Worm (Caenorhabditis elegans) whole organism, L3 larva: ENCODE measurements around the gene his-1.
A peak's percentile ranks its signal among the peaks of the same experiment; 100 is the strongest.

Experiments
- ZK546.5 ChIP-seq: sonication (generic microtip); optimal IDR thresholded peaks from 2 replicates; lab custom pipeline; 2017; ENCODE audit warnings: missing biosample characterization, missing genetic modification characterization
- aly-2 ChIP-seq: fragments of 150-350 bp; optimal IDR thresholded peaks from 2 replicates; lab custom pipeline; 2014; ENCODE audit warnings: missing biosample characterization, missing genetic modification characterization
- ama-1 ChIP-seq: fragments of 150-350 bp; optimal IDR thresholded peaks from 2 replicates; lab custom pipeline; 2018
- ceh-16 ChIP-seq: sonication (generic microtip); optimal IDR thresholded peaks from 2 replicates; lab custom pipeline; 2017; ENCODE audit warnings: missing biosample characterization, missing genetic modification characterization
- ceh-28 ChIP-seq: fragments of 150-350 bp; optimal IDR thresholded peaks from 2 replicates; lab custom pipeline; 2014; ENCODE audit warnings: missing biosample characterization, missing genetic modification reagents, missing genetic modification characterization
- ceh-82 ChIP-seq: fragments of 150-350 bp; optimal IDR thresholded peaks from 2 replicates; lab custom pipeline; 2014; ENCODE audit warnings: missing biosample characterization, missing genetic modification characterization
- ceh-9 ChIP-seq: sonication (generic microtip); optimal IDR thresholded peaks from 2 replicates; lab custom pipeline; 2018; ENCODE audit warnings: missing biosample characterization, missing genetic modification characterization
- egl-27 ChIP-seq: sonication (generic microtip); optimal IDR thresholded peaks from 4 replicates; lab custom pipeline; 2017; ENCODE audit warnings: missing biosample characterization, missing genetic modification reagents, missing genetic modification characterization
- egl-5 ChIP-seq: fragments of 150-350 bp; optimal IDR thresholded peaks from 2 replicates; lab custom pipeline; 2017; ENCODE audit warnings: missing biosample characterization, missing genetic modification reagents, missing genetic modification characterization, inconsistent platforms
- elt-1 ChIP-seq: fragments of 150-350 bp; optimal IDR thresholded peaks from 2 replicates; lab custom pipeline; 2014; ENCODE audit warnings: missing biosample characterization, missing genetic modification characterization
- elt-2 ChIP-seq: sonication (generic microtip); optimal IDR thresholded peaks from 2 replicates; lab custom pipeline; 2016; ENCODE audit warnings: missing genetic modification reagents, mild to moderate bottlenecking, missing genetic modification characterization, missing compliant biosample characterization
- elt-3 ChIP-seq, 3 experiments: fragments of 150-350 bp in 1 of 3; sonication (generic microtip) in 2 of 3; optimal IDR thresholded peaks; 2 replicates in 2 of 3; 4 replicates in 1 of 3; lab custom pipeline; 2014 to 2017; ENCODE audit warnings: missing biosample characterization in 3 of 3, missing genetic modification characterization in 3 of 3
- eor-1 ChIP-seq, 2 experiments: fragments of 150-350 bp; optimal IDR thresholded peaks; 2 replicates each; lab custom pipeline; 2014 to 2018; ENCODE audit warnings: missing biosample characterization in 2 of 2, missing genetic modification characterization in 2 of 2
- fkh-10 ChIP-seq: sonication (generic microtip); optimal IDR thresholded peaks from 2 replicates; lab custom pipeline; 2017; ENCODE audit warnings: missing biosample characterization, missing genetic modification reagents, missing genetic modification characterization
- fkh-2 ChIP-seq: fragments of 150-350 bp; optimal IDR thresholded peaks from 2 replicates; lab custom pipeline; 2014; ENCODE audit warnings: missing biosample characterization, missing genetic modification reagents, missing genetic modification characterization
- fos-1 ChIP-seq: fragments of 150-350 bp; optimal IDR thresholded peaks from 2 replicates; lab custom pipeline; 2014; ENCODE audit warnings: missing biosample characterization, missing genetic modification characterization
- hmg-11 ChIP-seq: sonication (generic microtip); optimal IDR thresholded peaks from 2 replicates; lab custom pipeline; 2016; ENCODE audit warnings: missing genetic modification characterization, missing compliant biosample characterization
- jun-1 ChIP-seq: fragments of 150-350 bp; optimal IDR thresholded peaks from 2 replicates; lab custom pipeline; 2014; ENCODE audit warnings: missing biosample characterization, missing genetic modification reagents, missing genetic modification characterization
- lin-15B ChIP-seq: fragments of 150-350 bp; optimal IDR thresholded peaks from 2 replicates; lab custom pipeline; 2014; ENCODE audit warnings: missing biosample characterization, missing genetic modification characterization
- lin-39 ChIP-seq: fragments of 150-350 bp; optimal IDR thresholded peaks from 2 replicates; lab custom pipeline; 2018; ENCODE audit warnings: missing biosample characterization, missing genetic modification reagents, missing genetic modification characterization
- mdl-1 ChIP-seq: fragments of 150-350 bp; optimal IDR thresholded peaks from 2 replicates; lab custom pipeline; 2014; ENCODE audit warnings: missing biosample characterization, missing genetic modification characterization
- mml-1 ChIP-seq: fragments of 150-350 bp; sonication (generic microtip); optimal IDR thresholded peaks from 3 replicates; lab custom pipeline; 2014; ENCODE audit warnings: missing biosample characterization, missing genetic modification characterization
- nfya-1 ChIP-seq: sonication (generic microtip); optimal IDR thresholded peaks from 2 replicates; lab custom pipeline; 2017; ENCODE audit warnings: missing genetic modification characterization, mild to moderate bottlenecking, missing compliant biosample characterization, antibody characterized with exemption, moderate library complexity; ENCODE audit not compliant: insufficient read depth
- nhr-11 ChIP-seq: fragments of 150-350 bp; optimal IDR thresholded peaks from 2 replicates; lab custom pipeline; 2014; ENCODE audit warnings: missing biosample characterization, missing genetic modification characterization
- nhr-23 ChIP-seq: fragments of 150-350 bp; optimal IDR thresholded peaks from 2 replicates; lab custom pipeline; 2014; ENCODE audit warnings: missing biosample characterization, missing genetic modification reagents, missing genetic modification characterization
- nhr-237 ChIP-seq: fragments of 150-350 bp; optimal IDR thresholded peaks from 2 replicates; lab custom pipeline; 2014; ENCODE audit warnings: missing biosample characterization, missing genetic modification characterization
- nhr-25 ChIP-seq: sonication (generic microtip); optimal IDR thresholded peaks from 2 replicates; lab custom pipeline; 2017; ENCODE audit warnings: missing biosample characterization, missing genetic modification characterization
- nhr-28 ChIP-seq: fragments of 150-350 bp; optimal IDR thresholded peaks from 2 replicates; lab custom pipeline; 2014; ENCODE audit warnings: missing biosample characterization, missing genetic modification characterization
- nhr-43 ChIP-seq: sonication (generic microtip); optimal IDR thresholded peaks from 2 replicates; lab custom pipeline; 2016; ENCODE audit warnings: mild to moderate bottlenecking, missing genetic modification characterization, missing compliant biosample characterization; ENCODE audit not compliant: poor library complexity, severe bottlenecking
- nhr-76 ChIP-seq: fragments of 150-350 bp; sonication (generic microtip); optimal IDR thresholded peaks from 5 replicates; lab custom pipeline; 2014; ENCODE audit warnings: missing biosample characterization, missing genetic modification characterization
- pha-4 ChIP-seq: fragments of 150-350 bp; optimal IDR thresholded peaks from 2 replicates; lab custom pipeline; 2014; ENCODE audit warnings: missing biosample characterization, missing genetic modification reagents, missing genetic modification characterization
- pqm-1 ChIP-seq: fragments of 150-350 bp; optimal IDR thresholded peaks from 2 replicates; lab custom pipeline; 2017; ENCODE audit warnings: missing biosample characterization, missing genetic modification characterization, inconsistent platforms
- sea-2 ChIP-seq: fragments of 150-350 bp; sonication (generic microtip); optimal IDR thresholded peaks from 4 replicates; lab custom pipeline; 2014; ENCODE audit warnings: missing biosample characterization, missing genetic modification reagents, missing genetic modification characterization
- skn-1 ChIP-seq: fragments of 150-350 bp; optimal IDR thresholded peaks from 2 replicates; lab custom pipeline; 2014; ENCODE audit warnings: missing biosample characterization, missing genetic modification characterization
- snpc-4 ChIP-seq: fragments of 150-350 bp; optimal IDR thresholded peaks from 2 replicates; lab custom pipeline; 2014; ENCODE audit warnings: missing biosample characterization, missing genetic modification characterization
- tbx-2 ChIP-seq: sonication (generic microtip); optimal IDR thresholded peaks from 2 replicates; lab custom pipeline; 2016; ENCODE audit warnings: mild to moderate bottlenecking, missing genetic modification characterization, missing compliant biosample characterization
- unc-39 ChIP-seq: sonication (generic microtip); optimal IDR thresholded peaks from 4 replicates; lab custom pipeline; 2017; ENCODE audit warnings: missing biosample characterization, missing genetic modification characterization
- unc-62 ChIP-seq: fragments of 150-350 bp; sonication (generic microtip); optimal IDR thresholded peaks from 4 replicates; lab custom pipeline; 2014; ENCODE audit warnings: missing biosample characterization, missing genetic modification reagents, missing genetic modification characterization
- ztf-11 ChIP-seq: fragments of 150-350 bp; optimal IDR thresholded peaks from 2 replicates; lab custom pipeline; 2014; ENCODE audit warnings: missing biosample characterization, missing genetic modification characterization
- ztf-4 ChIP-seq: fragments of 150-350 bp; optimal IDR thresholded peaks from 2 replicates; lab custom pipeline; 2014; ENCODE audit warnings: missing biosample characterization, missing genetic modification characterization

The his-1 gene

ce11 chrV:16041925-16042742, at the start of gene his-1, which contains the start of gene his-2:
Gene his-1 (plus strand): TSS chrV:16042520.
Gene his-2 (minus strand): TSS chrV:16042283.
- peak; percentile 34 for TF ChIP-seq nhr-25 (tag; lab: Kevin White, UChicago)

DNA sequence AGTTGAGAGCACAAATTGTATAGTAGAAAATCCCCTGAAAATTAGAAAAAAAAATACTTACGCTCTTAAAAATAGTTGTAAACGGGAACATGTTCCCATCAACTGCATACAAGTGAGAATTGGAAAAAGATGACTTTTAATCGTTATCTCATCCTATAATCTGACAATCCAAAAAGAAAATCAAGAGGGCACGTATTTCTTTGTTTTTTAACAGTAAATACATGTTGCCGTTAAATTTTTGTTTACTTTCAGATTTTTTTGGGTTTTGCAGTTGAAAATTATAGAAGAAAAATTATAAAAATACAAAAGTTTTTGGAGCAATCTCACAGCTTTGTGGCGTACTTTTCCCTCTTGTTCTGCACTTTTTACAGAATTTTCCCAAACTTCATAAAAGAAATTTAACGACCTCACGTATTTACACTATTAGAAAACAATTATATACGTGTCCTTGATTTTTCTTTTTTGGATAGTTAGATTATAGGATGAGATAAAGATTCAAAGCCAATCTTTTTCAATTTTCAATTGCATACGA, 45.6 kb upstream of the his-1 start, which contains the start of the genes C06C6.9 and C06C6.8:
C06C6.9 (minus strand) TSS at position 101 of the 532 bp plus-strand sequence.
C06C6.8 (plus strand) TSS at position 482 of the 532 bp plus-strand sequence.
- TF ChIP-seq elt-2 (tag; lab: Kevin White, UChicago) (no peak), aly-2 (tag; lab: Kevin White, UChicago) (no peak), tbx-2 (tag; lab: Kevin White, UChicago) (no peak), nhr-43 (tag; lab: Kevin White, UChicago) (no peak), mml-1 (tag; lab: Kevin White, UChicago) (no peak), lin-39 (tag; lab: Kevin White, UChicago) (no peak), jun-1 (tag; lab: Kevin White, UChicago) (no peak), ceh-16 (tag; lab: Kevin White, UChicago) (no peak), hmg-11 (tag; lab: Kevin White, UChicago) (no peak), lin-15B (no peak), fkh-10 (no peak), nhr-28 (tag; lab: Kevin White, UChicago) (no peak), nhr-76 (tag; lab: Kevin White, UChicago) (no peak), fkh-2 (tag; lab: Kevin White, UChicago) (no peak), ceh-82 (tag; lab: Kevin White, UChicago) (no peak), elt-3 (tag; optimal IDR thresholded peaks at IDR 0.05; lab: Kevin White, UChicago) (no peak), unc-62 (GFP tag; lab: Kevin White, UChicago) (no peak), egl-5 (tag; lab: Kevin White, UChicago) (no peak)

- TF ChIP-seq nhr-11 (no peak), pqm-1 (tag; lab: Kevin White, UChicago) (peak; percentile 84), unc-62 (GFP tag; lab: Kevin White, UChicago) (no peak), ceh-9 (tag; lab: Kevin White, UChicago) (no peak), elt-3 (tag; optimal IDR thresholded peaks at IDR 0.05; lab: Kevin White, UChicago) (no peak), jun-1 (tag; lab: Kevin White, UChicago) (peak; percentile 92), elt-1 (tag; lab: Kevin White, UChicago) (no peak), ama-1 (lab: Kevin White, UChicago) (no peak), fos-1 (tag; lab: Kevin White, UChicago) (peak; percentile 69), unc-39 (tag; lab: Kevin White, UChicago) (no peak), lin-39 (tag; lab: Kevin White, UChicago) (no peak), lin-15B (no peak), nhr-76 (tag; lab: Kevin White, UChicago) (no peak), sea-2 (no peak), ztf-4 (no peak), ceh-28 (tag; lab: Kevin White, UChicago) (no peak), nhr-237 (tag; lab: Kevin White, UChicago) (no peak), nhr-23 (tag; lab: Kevin White, UChicago) (peak; percentile 55), mdl-1 (tag; lab: Kevin White, UChicago) (peak; percentile 13), ztf-11 (tag; lab: Kevin White, UChicago) (no peak), skn-1 (tag; lab: Kevin White, UChicago) (peak; percentile 13), fkh-10 (no peak), nfya-1 (tag; lab: Kevin White, UChicago) (no peak), pha-4 (tag; lab: Kevin White, UChicago) (peak; percentile 93), elt-2 (tag; lab: Kevin White, UChicago) (peak; percentile 80), hmg-11 (tag; lab: Kevin White, UChicago) (no peak), nhr-25 (tag; lab: Kevin White, UChicago) (peak; percentile 12), snpc-4 (tag; lab: Kevin White, UChicago) (no peak), ZK546.5 (tag; lab: Kevin White, UChicago) (no peak), egl-27 (tag; lab: Kevin White, UChicago) (no peak), aly-2 (tag; lab: Kevin White, UChicago) (no peak), eor-1 (tag; optimal IDR thresholded peaks at IDR 0.05; lab: Kevin White, UChicago) (no peak), mml-1 (tag; lab: Kevin White, UChicago) (no peak)
Measured at ce11 chrV:16000433-16000832, 41.9 kb upstream of the his-1 start, which contains the start of gene nhr-50. Gene nhr-50 (minus strand): TSS chrV:16000631.
